Worm (Caenorhabditis elegans) whole organism, mixed stage, embryonic: ENCODE measurements around the gene Y73F8A.32.

Source experiments
- blmp-1 ChIP-seq: fragments of 150-350 bp; optimal IDR thresholded peaks from 2 replicates; lab custom pipeline; 2014; ENCODE audit warnings: missing biosample characterization, missing genetic modification characterization
- ham-2 ChIP-seq: fragments of 200-800 bp; sonication (Bioruptor generic); optimal IDR thresholded peaks from 2 replicates; lab custom pipeline; 2018; ENCODE audit warnings: mild to moderate bottlenecking, missing genetic modification characterization, missing compliant biosample characterization
- unc-120 ChIP-seq: sonication (generic microtip); optimal IDR thresholded peaks from 2 replicates; lab custom pipeline; 2017; ENCODE audit warnings: missing genetic modification characterization, missing compliant biosample characterization; ENCODE audit not compliant: poor library complexity, severe bottlenecking

DNA sequence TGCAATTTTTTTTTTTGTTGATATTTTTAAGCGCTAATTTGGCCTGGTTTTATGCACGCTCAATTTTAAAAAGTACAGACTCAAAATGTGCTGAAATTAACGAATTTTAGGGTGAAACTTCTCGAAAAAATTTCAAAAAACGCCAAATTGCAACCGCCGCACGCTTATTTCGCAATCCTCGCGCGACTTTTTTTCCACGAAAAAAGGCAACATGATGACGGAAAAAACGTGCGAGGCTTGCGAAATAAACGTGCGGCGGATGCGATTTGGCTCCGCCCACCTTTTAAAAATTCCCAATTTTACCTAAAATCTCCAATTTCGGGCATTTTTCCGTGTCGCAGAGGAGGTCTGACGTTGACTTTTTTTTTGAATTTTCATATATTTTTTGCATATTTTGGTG is 3.7 kb upstream of the Y73F8A.32 start:
- TF ChIP-seq blmp-1 (tag; lab: Kevin White, UChicago), result no peak
- no peak for TF ChIP-seq ham-2 (GFP tag; lab: Kevin White, UChicago)
- TF ChIP-seq unc-120 (tag; lab: Kevin White, UChicago), result no peak
